Worm (Caenorhabditis elegans): ENCODE measurements around the gene snr-1.

- TF ChIP-seq ceh-91 (GFP tag; IDR thresholded peaks at IDR 0.05) (no peak), nfya-2 (GFP tag; IDR thresholded peaks at IDR 0.05) (no peak), chd-7 (tag; optimal IDR thresholded peaks at IDR 0.05) (no peak), lsy-27 (tag; optimal IDR thresholded peaks at IDR 0.05; ENCODE audit: borderline replicate concordance, insufficient read depth) (no peak), pha-4 (tag; optimal IDR thresholded peaks at IDR 0.05) (no peak), sdz-38 (tag; optimal IDR thresholded peaks at IDR 0.05) (no peak), nfya-1 (tag; optimal IDR thresholded peaks at IDR 0.05; ENCODE audit: borderline replicate concordance, insufficient read depth) (no peak), B0336.3 (GFP tag; IDR thresholded peaks at IDR 0.05) (no peak), hsf-1 (GFP tag; IDR thresholded peaks at IDR 0.05) (no peak), unc-62 (GFP tag; optimal IDR thresholded peaks at IDR 0.05) (no peak), aptf-3 (GFP tag; IDR thresholded peaks at IDR 0.05) (no peak), ztf-18 (tag; optimal IDR thresholded peaks at IDR 0.05) (no peak)
Observed at ce11 chrIV:17045691-17046090, 42.2 kb upstream of the snr-1 start, which contains the start of gene clec-195.

All from whole organism, young adult.